Worm (Caenorhabditis elegans): ENCODE data around the gene clec-213.

Gene clec-213

DNA sequence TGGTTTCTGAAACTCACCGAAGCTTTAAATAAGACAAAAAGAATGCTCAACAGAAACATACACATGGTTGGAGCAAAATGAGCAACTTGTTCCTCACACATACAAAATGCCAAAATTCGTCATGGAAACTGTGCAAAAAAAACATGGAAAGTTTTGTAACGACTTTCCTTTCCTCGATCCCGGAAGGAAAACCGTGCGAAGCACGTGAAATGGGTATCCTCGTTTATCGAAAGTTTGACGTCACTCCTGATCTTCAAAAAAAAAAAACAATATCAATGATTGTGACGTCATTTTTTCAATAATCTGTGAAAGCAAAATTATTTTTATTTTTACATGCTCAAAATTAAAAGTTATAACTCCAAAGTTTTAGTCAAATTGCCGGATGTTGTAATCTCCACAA is 34.7 kb upstream of the clec-213 start, which contains the start of gene clec-212:
clec-212 (minus strand) TSS at position 101 of the 400 bp plus-strand sequence.
- no peak for TF ChIP-seq Y56A3A.18 (GFP tag; IDR thresholded peaks at IDR 0.05)
- TF ChIP-seq hmg-20 (GFP tag; IDR thresholded peaks at IDR 0.05): no peak
- no peak for TF ChIP-seq ceh-58 (GFP tag; IDR thresholded peaks at IDR 0.05)
- no peak for TF ChIP-seq ceh-40 (GFP tag; IDR thresholded peaks at IDR 0.05)
- TF ChIP-seq nfyb-1 (GFP tag; IDR thresholded peaks at IDR 0.05): no peak
- no peak for TF ChIP-seq unc-62 (GFP tag; optimal IDR thresholded peaks at IDR 0.05)

DNA sequence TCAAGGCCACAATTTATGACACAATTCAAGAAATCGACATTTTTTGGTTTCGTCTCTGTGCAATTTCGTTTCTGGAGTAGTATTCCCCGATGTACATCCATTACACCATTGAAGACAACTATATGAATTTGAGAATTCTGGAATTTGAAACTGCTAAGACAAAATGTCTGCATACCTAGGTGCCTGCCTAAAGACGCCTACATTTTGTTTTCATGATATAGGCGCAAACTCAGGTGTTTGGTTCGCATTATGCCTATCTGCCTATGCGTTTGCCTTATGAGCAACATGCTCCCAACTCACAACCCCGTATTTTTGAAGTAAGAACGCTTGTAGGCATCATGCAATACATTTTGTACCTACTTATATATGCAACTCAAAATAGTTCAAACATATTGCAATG is 34.0 kb upstream of the clec-213 start, which contains the start of gene F19F10.14:
F19F10.14 (minus strand) TSS at position 101 of the 400 bp plus-strand sequence.
- no peak for TF ChIP-seq attf-5 (GFP tag; optimal IDR thresholded peaks at IDR 0.05)
- no peak for TF ChIP-seq rec-8 (tag; optimal IDR thresholded peaks at IDR 0.05)
- TF ChIP-seq F33H1.4 (GFP tag; IDR thresholded peaks at IDR 0.05): no peak
- no peak for TF ChIP-seq B0035.1 (tag; optimal IDR thresholded peaks at IDR 0.05)
- TF ChIP-seq hmg-20 (GFP tag; IDR thresholded peaks at IDR 0.05): no peak
- no peak for TF ChIP-seq let-526 (GFP tag; IDR thresholded peaks at IDR 0.05)
- TF ChIP-seq ceh-100 (GFP tag; IDR thresholded peaks at IDR 0.05): no peak
- no peak for TF ChIP-seq fkh-3 (tag; optimal IDR thresholded peaks at IDR 0.05)
- no peak for TF ChIP-seq F23B12.7 (tag; optimal IDR thresholded peaks at IDR 0.05; ENCODE audit: insufficient read depth)
- TF ChIP-seq F49E8.2 (tag; optimal IDR thresholded peaks at IDR 0.05; ENCODE audit: insufficient read depth): no peak

DNA sequence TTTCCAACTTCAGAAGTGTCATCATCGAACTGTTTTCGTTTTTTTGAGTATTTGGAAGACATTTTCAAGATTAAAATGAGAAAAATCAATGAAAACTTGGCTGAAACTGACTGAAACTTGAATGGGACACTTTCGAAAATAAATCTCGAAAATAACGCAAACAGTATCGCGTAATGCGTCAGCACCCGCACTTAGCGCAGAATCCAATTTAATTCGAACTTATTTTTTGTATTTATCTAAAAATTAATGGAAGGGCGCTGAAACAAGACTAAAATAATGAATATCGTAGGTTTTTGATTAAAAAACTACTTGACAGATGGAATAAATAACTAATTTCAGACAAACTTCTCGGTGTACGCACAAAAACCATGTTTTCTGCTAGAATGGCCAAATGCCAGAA is 29.4 kb upstream of the clec-213 start, which contains the start of the genes snu-66 and ints-9:
snu-66 (minus strand) TSS at position 108 of the 400 bp plus-strand sequence.
ints-9 (plus strand) TSS at position 240 of the 400 bp plus-strand sequence.
- TF ChIP-seq lin-35 (GFP tag; optimal IDR thresholded peaks at IDR 0.05): peak in 1 of 3 experiments; percentile 75
- peak; percentile 40 for TF ChIP-seq F33H1.4 (GFP tag; IDR thresholded peaks at IDR 0.05)
- peak; percentile 1 for TF ChIP-seq nhr-80 (tag; optimal IDR thresholded peaks at IDR 0.05)
- peak; percentile 7; the same call in 1 of the 2 replicates for TF ChIP-seq pbrm-1 (GFP tag; IDR thresholded peaks at IDR 0.05)
- TF ChIP-seq F10E7.11 (tag; optimal IDR thresholded peaks at IDR 0.05): no peak
- TF ChIP-seq mcd-1 (GFP tag; IDR thresholded peaks at IDR 0.05): peak; percentile 80
- peak; percentile 24 for TF ChIP-seq snpc-1.1 (tag; optimal IDR thresholded peaks at IDR 0.05; ENCODE audit: insufficient read depth)
- TF ChIP-seq cebp-1 (GFP tag; IDR thresholded peaks at IDR 0.05): no peak
- TF ChIP-seq cebp-1 (tag; optimal IDR thresholded peaks at IDR 0.05): peak; percentile 45
- no peak for TF ChIP-seq F23B12.7 (tag; optimal IDR thresholded peaks at IDR 0.05; ENCODE audit: insufficient read depth)
- TF ChIP-seq ZK185.1 (tag; optimal IDR thresholded peaks at IDR 0.05; ENCODE audit: poor library complexity, severe bottlenecking): peak; percentile 46
- peak; percentile 15 for TF ChIP-seq tbp1 (GFP tag; optimal IDR thresholded peaks at IDR 0.05)
- no peak for TF ChIP-seq tlf-1 (GFP tag; optimal IDR thresholded peaks at IDR 0.05)
- TF ChIP-seq lsl-1 (GFP tag; optimal IDR thresholded peaks at IDR 0.05): peak; percentile 41
- no peak for TF ChIP-seq zfh-2 (GFP tag; conservative IDR thresholded peaks at IDR 0.05)
- no peak for TF ChIP-seq B0035.1 (tag; optimal IDR thresholded peaks at IDR 0.05)
- TF ChIP-seq hmg-20 (GFP tag; IDR thresholded peaks at IDR 0.05): no peak
- TF ChIP-seq ceh-91 (GFP tag; IDR thresholded peaks at IDR 0.05): 0 out of 2 replicates have a peak, but pooled peaks have one; percentile 11
- TF ChIP-seq snpc-4 (GFP tag; optimal IDR thresholded peaks at IDR 0.05): no peak
- TF ChIP-seq snpc-4 (tag; optimal IDR thresholded peaks at IDR 0.05): peak in 2 of 4 experiments; percentile 34 to 47
- no peak for TF ChIP-seq lsy-27 (tag; optimal IDR thresholded peaks at IDR 0.05; ENCODE audit: borderline replicate concordance, insufficient read depth)
- no peak for TF ChIP-seq madf-10 (tag; optimal IDR thresholded peaks at IDR 0.05)
- peak; percentile 53 for TF ChIP-seq hsf-1 (GFP tag; IDR thresholded peaks at IDR 0.05)
- peak; percentile 48 for TF ChIP-seq lin-54 (GFP tag; optimal IDR thresholded peaks at IDR 0.05)
- TF ChIP-seq lin-26 (GFP tag; IDR thresholded peaks at IDR 0.05): no peak
- TF ChIP-seq let-526 (GFP tag; IDR thresholded peaks at IDR 0.05): no peak
- TF ChIP-seq madf-6 (GFP tag; IDR thresholded peaks at IDR 0.05): peak; percentile 41; the same call in 1 of the 2 replicates
- TF ChIP-seq mxl-1 (tag; optimal IDR thresholded peaks at IDR 0.05): no peak
- peak; percentile 93 for TF ChIP-seq ztf-18 (tag; optimal IDR thresholded peaks at IDR 0.05)
- no peak for TF ChIP-seq attf-3 (GFP tag; conservative IDR thresholded peaks at IDR 0.05)
- peak; percentile 65 for TF ChIP-seq attf-5 (GFP tag; optimal IDR thresholded peaks at IDR 0.05)
- no peak for TF ChIP-seq ceh-58 (GFP tag; IDR thresholded peaks at IDR 0.05)
- TF ChIP-seq nhr-179 (tag; optimal IDR thresholded peaks at IDR 0.05): no peak
- TF ChIP-seq Y67H2A.10 (GFP tag; conservative IDR thresholded peaks at IDR 0.05): no peak
- TF ChIP-seq lin-40 (tag; optimal IDR thresholded peaks at IDR 0.05): peak; percentile 43
